Worm (Caenorhabditis elegans) whole organism, mixed stage, embryonic: ENCODE results near the gene C25E10.7.

ENCODE experiments used
- bed-3 ChIP-seq: fragments of 200-800 bp; sonication (Bioruptor generic); optimal IDR thresholded peaks from 3 replicates; lab custom pipeline; 2018; ENCODE audit warnings: mild to moderate bottlenecking, missing genetic modification characterization, moderate library complexity, missing compliant biosample characterization
- hlh-1 ChIP-seq: fragments of 150-350 bp; optimal IDR thresholded peaks from 2 replicates; lab custom pipeline; 2014; ENCODE audit warnings: missing biosample characterization, missing genetic modification reagents, missing genetic modification characterization
- lin-13 ChIP-seq: fragments of 150-350 bp; optimal IDR thresholded peaks from 2 replicates; lab custom pipeline; 2014; ENCODE audit warnings: missing biosample characterization, missing genetic modification characterization
- mep-1 ChIP-seq: fragments of 150-350 bp; optimal IDR thresholded peaks from 2 replicates; lab custom pipeline; 2017; ENCODE audit warnings: missing biosample characterization, missing genetic modification reagents, missing genetic modification characterization, inconsistent platforms
- nhr-28 ChIP-seq: fragments of 150-350 bp; optimal IDR thresholded peaks from 2 replicates; lab custom pipeline; 2014; ENCODE audit warnings: missing biosample characterization, missing genetic modification characterization
- unc-62 ChIP-seq: fragments of 150-350 bp; optimal IDR thresholded peaks from 2 replicates; lab custom pipeline; 2014; ENCODE audit warnings: missing biosample characterization, missing genetic modification reagents, missing genetic modification characterization

- TF ChIP-seq nhr-28 (tag; lab: Kevin White, UChicago) (no peak), lin-13 (tag; lab: Kevin White, UChicago) (no peak), bed-3 (GFP tag; lab: Kevin White, UChicago) (no peak), unc-62 (GFP tag; lab: Kevin White, UChicago) (no peak), hlh-1 (tag; lab: Kevin White, UChicago) (no peak), mep-1 (tag; lab: Kevin White, UChicago) (no peak)
These were observed 26.3 kb downstream of the C25E10.7 start, which contains the start of gene bus-1 for ce11 chrV:9024713-9025112.
